Worm (Caenorhabditis elegans): Measurements from ENCODE around the gene clec-245.

DNA sequence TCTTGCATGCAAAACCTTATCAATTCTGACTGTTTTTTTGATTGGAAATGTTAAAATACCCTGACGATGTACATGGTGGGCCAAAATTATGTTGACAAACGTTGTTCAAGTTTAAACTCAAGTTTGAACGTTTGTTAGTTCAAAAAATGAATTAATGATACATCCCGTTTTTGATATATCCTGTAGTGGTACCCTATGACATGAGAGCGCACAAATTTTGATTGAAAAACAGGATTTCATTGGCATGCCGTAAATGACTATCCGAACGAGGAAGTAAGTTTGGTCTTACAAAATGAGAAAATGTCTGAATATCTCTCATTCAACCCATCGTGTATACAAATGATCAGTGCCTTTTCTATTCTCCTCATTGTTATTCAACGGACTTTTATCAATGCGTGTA is 47.1 kb downstream of the clec-245 start, which contains the start of gene Y37H2A.11:
- TF ChIP-seq aly-1 (tag; optimal IDR thresholded peaks at IDR 0.05): no peak
- no peak for TF ChIP-seq hmbx-1 (tag; optimal IDR thresholded peaks at IDR 0.05)
- TF ChIP-seq hnd-1 (tag; optimal IDR thresholded peaks at IDR 0.05): no peak
- TF ChIP-seq tbx-37 (GFP tag; conservative IDR thresholded peaks at IDR 0.05): no peak
- TF ChIP-seq pes-1 (GFP tag; IDR thresholded peaks at IDR 0.05): no peak
- no peak for TF ChIP-seq tra-4 (tag; optimal IDR thresholded peaks at IDR 0.05)
- TF ChIP-seq ama-1 (optimal IDR thresholded peaks at IDR 0.05): no peak
- no peak for TF ChIP-seq flt-1 (GFP tag; IDR thresholded peaks at IDR 0.05)

Data from whole organism, early embryonic.